Worm (Caenorhabditis elegans) whole organism, young adult: ENCODE results near the gene sft-4.

Source experiments
- Y56A3A.18 ChIP-seq: fragments of 200-800 bp; sonication (Bioruptor generic); IDR thresholded peaks from 2 replicates; pipeline ENCODE4 v1.3.6; 2022; ENCODE audit warnings: missing genetic modification reagents, missing genetic modification characterization, missing compliant biosample characterization
- akir-1 ChIP-seq: fragments of 200-800 bp; sonication (Bioruptor generic); optimal IDR thresholded peaks from 2 replicates; lab custom pipeline; 2018; ENCODE audit warnings: mild to moderate bottlenecking, missing genetic modification characterization, moderate library complexity, missing compliant biosample characterization
- bed-1 ChIP-seq: fragments of 200-800 bp; sonication (Bioruptor generic); IDR thresholded peaks from 2 replicates; pipeline ENCODE4 v1.3.6; 2022; ENCODE audit warnings: missing genetic modification reagents, missing genetic modification characterization, missing compliant biosample characterization
- ets-4 ChIP-seq: fragments of 200-800 bp; sonication (Bioruptor generic); optimal IDR thresholded peaks from 2 replicates; lab custom pipeline; 2018; ENCODE audit warnings: mild to moderate bottlenecking, missing genetic modification characterization, missing compliant biosample characterization
- hlh-12 ChIP-seq: sonication (generic microtip); optimal IDR thresholded peaks from 2 replicates; lab custom pipeline; 2016; ENCODE audit warnings: missing genetic modification characterization, missing compliant biosample characterization
- mel-28 ChIP-seq: sonication (generic microtip); optimal IDR thresholded peaks from 2 replicates; lab custom pipeline; 2016; ENCODE audit warnings: borderline replicate concordance, mild to moderate bottlenecking, missing genetic modification characterization, missing compliant biosample characterization
- mes-4 ChIP-seq: sonication (generic microtip); optimal IDR thresholded peaks from 2 replicates; lab custom pipeline; 2016; ENCODE audit warnings: missing genotype, missing genetic modification characterization, missing compliant biosample characterization
- nhr-90 ChIP-seq: sonication (generic microtip); optimal IDR thresholded peaks from 2 replicates; lab custom pipeline; 2016; ENCODE audit warnings: missing genotype, mild to moderate bottlenecking, missing genetic modification characterization, missing compliant biosample characterization
- pha-4 ChIP-seq: fragments of 150-350 bp; sonication (generic microtip); optimal IDR thresholded peaks from 2 replicates; lab custom pipeline; 2014; ENCODE audit warnings: missing biosample characterization, missing genetic modification reagents, missing genetic modification characterization
- sea-2 ChIP-seq: fragments of 200-800 bp; sonication (Bioruptor generic); IDR thresholded peaks from 2 replicates; pipeline ENCODE4 v1.3.6; 2022; ENCODE audit warnings: missing genetic modification characterization, missing compliant biosample characterization
- snpc-3.4 ChIP-seq: sonication (generic microtip); optimal IDR thresholded peaks from 2 replicates; lab custom pipeline; 2017; ENCODE audit warnings: missing genetic modification characterization, mild to moderate bottlenecking, missing compliant biosample characterization, antibody characterized with exemption, moderate library complexity, missing genotype, missing genetic modification reagents
- snpc-4 ChIP-seq, 5 experiments: fragments of 150-350 bp in 1 of 5; sonication (generic microtip) in 4 of 5; optimal IDR thresholded peaks; 2 replicates each; lab custom pipeline; 2014 to 2018; ENCODE audit warnings: missing genetic modification characterization in 5 of 5, missing biosample characterization in 3 of 5, antibody characterized with exemption in 2 of 5, mild to moderate bottlenecking in 2 of 5, missing compliant biosample characterization in 2 of 5, missing genotype in 2 of 5, moderate library complexity in 2 of 5, missing genetic modification reagents in 1 of 5

- no peak for TF ChIP-seq snpc-3.4
- TF ChIP-seq mel-28 = no peak
- TF ChIP-seq pha-4 (tag; lab: Kevin White, UChicago) = no peak
- TF ChIP-seq akir-1 = no peak
- no peak for TF ChIP-seq snpc-4 (GFP tag; optimal IDR thresholded peaks at IDR 0.05; lab: Kevin White, UChicago)
- no peak for TF ChIP-seq snpc-4 (tag; optimal IDR thresholded peaks at IDR 0.05; lab: Kevin White, UChicago)
- no peak for TF ChIP-seq bed-1
- no peak for TF ChIP-seq ets-4 (GFP tag; lab: Kevin White, UChicago)
- no peak for TF ChIP-seq nhr-90 (tag; lab: Kevin White, UChicago)
- no peak for TF ChIP-seq hlh-12 (tag; lab: Kevin White, UChicago)
- no peak for TF ChIP-seq sea-2 (GFP tag; lab: Robert Waterston, UW)
- no peak for TF ChIP-seq Y56A3A.18 (GFP tag; lab: Robert Waterston, UW)
- TF ChIP-seq mes-4 (tag; lab: Kevin White, UChicago) = no peak
Observed at ce11 chrX:5770648-5771047, 9.9 kb downstream of the sft-4 start, which contains the start of gene C54H2.4.
